Worm (Caenorhabditis elegans) whole organism, young adult: ENCODE results near the gene W09G12.10.
A peak's percentile ranks its signal among the peaks of the same experiment; 100 is the strongest.

ENCODE experiments used
- C17E4.6 ChIP-seq: fragments of 200-800 bp; sonication (Bioruptor generic); IDR thresholded peaks from 2 replicates; pipeline ENCODE4 v1.3.6; 2022; ENCODE audit warnings: missing genetic modification reagents, missing genetic modification characterization, missing compliant biosample characterization
- F10E7.11 ChIP-seq: sonication (generic microtip); optimal IDR thresholded peaks from 2 replicates; lab custom pipeline; 2017; ENCODE audit warnings: mild to moderate bottlenecking, missing genetic modification characterization, moderate library complexity, missing compliant biosample characterization
- F22D6.2 ChIP-seq: sonication (generic microtip); optimal IDR thresholded peaks from 2 replicates; lab custom pipeline; 2016; ENCODE audit warnings: mild to moderate bottlenecking, missing genetic modification characterization, missing compliant biosample characterization
- F23B12.7 ChIP-seq: sonication (generic microtip); optimal IDR thresholded peaks from 2 replicates; lab custom pipeline; 2017; ENCODE audit warnings: missing genetic modification characterization, mild to moderate bottlenecking, missing compliant biosample characterization, antibody characterized with exemption, moderate library complexity; ENCODE audit not compliant: insufficient read depth
- F37B4.10 ChIP-seq: fragments of 200-800 bp; sonication (Bioruptor generic); IDR thresholded peaks from 2 replicates; pipeline ENCODE4 v1.3.6; 2022; ENCODE audit warnings: missing genetic modification characterization, missing compliant biosample characterization
- F57C9.4 ChIP-seq: sonication (generic microtip); optimal IDR thresholded peaks from 2 replicates; lab custom pipeline; 2017; ENCODE audit warnings: mild to moderate bottlenecking, missing genetic modification characterization, missing compliant biosample characterization
- K11D2.4 ChIP-seq: fragments of 200-800 bp; sonication (Bioruptor generic); IDR thresholded peaks from 2 replicates; pipeline ENCODE4 v1.3.6; 2022; ENCODE audit warnings: missing genetic modification reagents, missing genetic modification characterization, missing compliant biosample characterization
- K12H6.12 ChIP-seq: fragments of 200-800 bp; sonication (Bioruptor generic); optimal IDR thresholded peaks from 2 replicates; lab custom pipeline; 2018; ENCODE audit warnings: mild to moderate bottlenecking, missing genetic modification characterization, missing compliant biosample characterization
- T26A5.8 ChIP-seq: sonication (generic microtip); optimal IDR thresholded peaks from 2 replicates; lab custom pipeline; 2016; ENCODE audit warnings: missing genetic modification characterization, missing compliant biosample characterization
- Y56A3A.18 ChIP-seq: fragments of 200-800 bp; sonication (Bioruptor generic); IDR thresholded peaks from 2 replicates; pipeline ENCODE4 v1.3.6; 2022; ENCODE audit warnings: missing genetic modification reagents, missing genetic modification characterization, missing compliant biosample characterization
- Y67H2A.10 ChIP-seq: fragments of 200-800 bp; sonication (Bioruptor generic); conservative IDR thresholded peaks from 2 replicates; pipeline ENCODE4 v1.3.6; 2022; ENCODE audit warnings: missing genetic modification reagents, missing genetic modification characterization, missing compliant biosample characterization
- akir-1 ChIP-seq: fragments of 200-800 bp; sonication (Bioruptor generic); optimal IDR thresholded peaks from 2 replicates; lab custom pipeline; 2018; ENCODE audit warnings: mild to moderate bottlenecking, missing genetic modification characterization, moderate library complexity, missing compliant biosample characterization
- athp-1 ChIP-seq: sonication (generic microtip); optimal IDR thresholded peaks from 2 replicates; lab custom pipeline; 2017; ENCODE audit warnings: mild to moderate bottlenecking, missing genetic modification characterization, missing compliant biosample characterization
- attf-3 ChIP-seq: fragments of 200-800 bp; sonication (Bioruptor generic); conservative IDR thresholded peaks from 2 replicates; pipeline ENCODE4 v1.3.6; 2022; ENCODE audit warnings: missing genetic modification reagents, missing genetic modification characterization, missing compliant biosample characterization
- attf-5 ChIP-seq: fragments of 200-800 bp; sonication (Bioruptor generic); optimal IDR thresholded peaks from 2 replicates; lab custom pipeline; 2018; ENCODE audit warnings: mild to moderate bottlenecking, missing genetic modification characterization, missing compliant biosample characterization
- attf-6 ChIP-seq: fragments of 200-800 bp; sonication (Bioruptor generic); IDR thresholded peaks from 2 replicates; pipeline ENCODE4 v1.3.6; 2022; ENCODE audit warnings: missing genetic modification reagents, missing genetic modification characterization, missing compliant biosample characterization
- ceh-58 ChIP-seq: fragments of 200-800 bp; sonication (Bioruptor generic); IDR thresholded peaks from 2 replicates; pipeline ENCODE4 v1.3.6; 2022; ENCODE audit warnings: missing genetic modification characterization, missing compliant biosample characterization
- dox-1 ChIP-seq: fragments of 200-800 bp; sonication (Bioruptor generic); IDR thresholded peaks from 2 replicates; pipeline ENCODE4 v1.3.6; 2022; ENCODE audit warnings: missing genetic modification reagents, missing genetic modification characterization, missing compliant biosample characterization
- dpl-1 ChIP-seq: fragments of 150-350 bp; optimal IDR thresholded peaks from 2 replicates; lab custom pipeline; 2014; ENCODE audit warnings: missing biosample characterization, missing genetic modification reagents, missing genetic modification characterization
- egl-18 ChIP-seq: fragments of 200-800 bp; sonication (Bioruptor generic); IDR thresholded peaks from 2 replicates; pipeline ENCODE4 v1.3.6; 2022; ENCODE audit warnings: missing genetic modification reagents, missing genetic modification characterization, missing compliant biosample characterization
- egl-44 ChIP-seq: fragments of 200-800 bp; sonication (Bioruptor generic); IDR thresholded peaks from 2 replicates; pipeline ENCODE4 v1.3.6; 2022; ENCODE audit warnings: missing genetic modification reagents, missing genetic modification characterization, missing compliant biosample characterization
- fkh-3 ChIP-seq: sonication (generic microtip); optimal IDR thresholded peaks from 2 replicates; lab custom pipeline; 2016; ENCODE audit warnings: mild to moderate bottlenecking, missing genetic modification characterization, missing compliant biosample characterization
- hlh-26 ChIP-seq: fragments of 200-800 bp; sonication (Bioruptor generic); conservative IDR thresholded peaks from 2 replicates; pipeline ENCODE4 v1.3.6; 2022; ENCODE audit warnings: missing genetic modification reagents, missing genetic modification characterization, missing compliant biosample characterization
- hmg-1.2 ChIP-seq: fragments of 200-800 bp; sonication (Bioruptor generic); IDR thresholded peaks from 2 replicates; pipeline ENCODE4 v1.3.6; 2022; ENCODE audit warnings: missing genetic modification reagents, missing genetic modification characterization, missing compliant biosample characterization
- hrde-1 ChIP-seq: sonication (generic microtip); optimal IDR thresholded peaks from 2 replicates; lab custom pipeline; 2016; ENCODE audit warnings: missing genetic modification characterization, mild to moderate bottlenecking, missing compliant biosample characterization, moderate library complexity, missing genotype, missing genetic modification reagents, borderline replicate concordance
- lin-26 ChIP-seq: fragments of 200-800 bp; sonication (Bioruptor generic); IDR thresholded peaks from 2 replicates; pipeline ENCODE4 v1.3.6; 2022; ENCODE audit warnings: missing genetic modification reagents, missing genetic modification characterization, missing compliant biosample characterization
- lin-54 ChIP-seq: fragments of 200-800 bp; sonication (Bioruptor generic); optimal IDR thresholded peaks from 2 replicates; lab custom pipeline; 2018; ENCODE audit warnings: mild to moderate bottlenecking, missing genetic modification characterization, missing compliant biosample characterization
- lir-1 ChIP-seq: fragments of 200-800 bp; sonication (Bioruptor generic); conservative IDR thresholded peaks from 2 replicates; pipeline ENCODE4 v1.3.6; 2022; ENCODE audit warnings: missing genetic modification reagents, missing genetic modification characterization, missing compliant biosample characterization
- lsy-27 ChIP-seq: sonication (generic microtip); optimal IDR thresholded peaks from 2 replicates; lab custom pipeline; 2017; ENCODE audit warnings: missing genetic modification characterization, mild to moderate bottlenecking, missing compliant biosample characterization, antibody characterized with exemption, missing genotype, borderline replicate concordance; ENCODE audit not compliant: insufficient read depth
- mel-28 ChIP-seq: sonication (generic microtip); optimal IDR thresholded peaks from 2 replicates; lab custom pipeline; 2016; ENCODE audit warnings: borderline replicate concordance, mild to moderate bottlenecking, missing genetic modification characterization, missing compliant biosample characterization
- nfya-2 ChIP-seq: fragments of 200-800 bp; sonication (Bioruptor generic); IDR thresholded peaks from 2 replicates; pipeline ENCODE4 v1.3.6; 2022; ENCODE audit warnings: missing genetic modification reagents, missing genetic modification characterization, missing compliant biosample characterization
- nhr-120 ChIP-seq: fragments of 200-800 bp; sonication (Bioruptor generic); IDR thresholded peaks from 2 replicates; pipeline ENCODE4 v1.3.6; 2022; ENCODE audit warnings: missing genetic modification characterization, missing compliant biosample characterization
- rcor-1 ChIP-seq: fragments of 200-800 bp; sonication (Bioruptor generic); IDR thresholded peaks from 2 replicates; pipeline ENCODE4 v1.3.6; 2022; ENCODE audit warnings: missing genetic modification reagents, missing genetic modification characterization, missing compliant biosample characterization
- repo-1 ChIP-seq: sonication (generic microtip); optimal IDR thresholded peaks from 2 replicates; lab custom pipeline; 2017; ENCODE audit warnings: mild to moderate bottlenecking, missing genetic modification characterization, missing compliant biosample characterization
- rpc-1 ChIP-seq, 2 experiments: fragments of 150-350 bp in 1 of 2; sonication (generic microtip) in 1 of 2; optimal IDR thresholded peaks; 2 replicates each; lab custom pipeline; 2014 to 2018; ENCODE audit warnings: missing biosample characterization in 1 of 2, missing genetic modification characterization in 1 of 2, missing genetic modification reagents in 1 of 2, missing genotype in 1 of 2
- sdz-38 ChIP-seq: sonication (generic microtip); optimal IDR thresholded peaks from 2 replicates; lab custom pipeline; 2016; ENCODE audit warnings: missing genotype, missing genetic modification characterization, missing compliant biosample characterization
- snpc-1.1 ChIP-seq: sonication (generic microtip); optimal IDR thresholded peaks from 2 replicates; lab custom pipeline; 2017; ENCODE audit warnings: missing genetic modification characterization, mild to moderate bottlenecking, missing compliant biosample characterization, antibody characterized with exemption, moderate library complexity, missing genotype, missing genetic modification reagents; ENCODE audit not compliant: insufficient read depth
- snpc-1.3 ChIP-seq: sonication (generic microtip); optimal IDR thresholded peaks from 2 replicates; lab custom pipeline; 2017; ENCODE audit warnings: missing genetic modification characterization, mild to moderate bottlenecking, missing compliant biosample characterization, antibody characterized with exemption, moderate library complexity, missing genotype, missing genetic modification reagents; ENCODE audit not compliant: insufficient read depth
- tbp1 ChIP-seq: fragments of 200-800 bp; sonication (Bioruptor generic); optimal IDR thresholded peaks from 2 replicates; lab custom pipeline; 2018; ENCODE audit warnings: mild to moderate bottlenecking, missing genetic modification characterization, missing compliant biosample characterization
- tlf-1 ChIP-seq: fragments of 200-800 bp; sonication (Bioruptor generic); optimal IDR thresholded peaks from 2 replicates; lab custom pipeline; 2018; ENCODE audit warnings: mild to moderate bottlenecking, missing genetic modification characterization, missing compliant biosample characterization
- unc-130 ChIP-seq: sonication (generic microtip); optimal IDR thresholded peaks from 2 replicates; lab custom pipeline; 2016; ENCODE audit warnings: missing genetic modification reagents, missing genetic modification characterization, missing compliant biosample characterization
- xnd-1 ChIP-seq: sonication (generic microtip); optimal IDR thresholded peaks from 2 replicates; lab custom pipeline; 2016; ENCODE audit warnings: missing genotype, missing genetic modification reagents, missing genetic modification characterization, missing compliant biosample characterization
- zfh-2 ChIP-seq: fragments of 200-800 bp; sonication (Bioruptor generic); conservative IDR thresholded peaks from 2 replicates; pipeline ENCODE4 v1.3.6; 2022; ENCODE audit warnings: missing genetic modification reagents, missing genetic modification characterization, missing compliant biosample characterization
- ztf-26 ChIP-seq: sonication (generic microtip); optimal IDR thresholded peaks from 2 replicates; lab custom pipeline; 2017; ENCODE audit warnings: missing genetic modification characterization, missing compliant biosample characterization

W09G12.10 gene

DNA sequence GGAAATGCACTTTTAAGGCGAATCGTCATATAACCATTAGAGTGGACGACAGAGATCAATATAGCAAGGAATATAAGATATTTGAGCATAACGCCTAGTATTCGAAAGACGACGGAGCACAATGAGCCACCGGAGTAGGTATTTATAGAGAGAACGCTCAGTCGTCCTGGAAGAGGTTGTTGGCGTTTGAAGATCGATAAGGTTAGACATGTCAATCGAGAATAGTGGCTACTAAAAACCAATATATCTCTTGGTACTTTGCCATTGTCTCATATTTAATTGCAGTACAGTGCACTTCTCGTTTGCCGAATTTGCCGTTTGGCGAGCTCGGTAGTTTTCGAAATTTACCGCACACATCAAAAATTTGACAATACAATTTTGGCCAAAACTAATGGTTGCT lies 13.1 kb downstream of the W09G12.10 start, which contains the start of gene dsl-1:
Gene dsl-1, minus strand, starts transcription at position 101 of the 400 bp plus-strand sequence.
- TF ChIP-seq attf-3 (GFP tag; lab: Robert Waterston, UW) (no peak), Y56A3A.18 (GFP tag; lab: Robert Waterston, UW) (no peak), hrde-1 (no peak), egl-18 (no peak), F10E7.11 (tag; lab: Kevin White, UChicago) (no peak), snpc-1.3 (tag; lab: Kevin White, UChicago) (no peak), hmg-1.2 (GFP tag; lab: Robert Waterston, UW) (no peak)

DNA sequence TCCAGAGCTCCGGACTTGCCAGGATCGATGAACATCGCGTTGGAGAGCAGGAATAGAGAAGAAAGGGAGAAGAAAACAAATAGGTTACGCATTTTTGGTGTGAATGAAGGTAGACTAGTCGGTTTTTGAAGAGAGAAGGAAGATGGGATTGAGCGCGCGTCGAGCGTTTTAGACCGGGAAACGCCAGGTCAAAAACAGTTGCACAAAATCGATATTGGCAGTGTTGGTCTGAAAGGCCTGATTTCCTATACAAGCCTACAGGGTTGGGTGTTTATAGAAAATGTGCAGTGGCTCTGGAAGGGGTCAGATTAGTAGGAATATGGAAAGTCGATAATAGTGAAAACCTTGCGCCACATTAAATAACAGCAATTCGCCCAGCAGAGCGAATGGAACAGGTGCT lies 16.2 kb downstream of the W09G12.10 start, which contains the start of gene dsl-2:
Gene dsl-2, minus strand, starts transcription at position 101 of the 400 bp plus-strand sequence.
- TF ChIP-seq lsy-27 (tag; lab: Kevin White, UChicago), result no peak
- TF ChIP-seq repo-1 (tag; lab: Kevin White, UChicago), result no peak
- no peak for TF ChIP-seq F57C9.4 (tag; lab: Kevin White, UChicago)
- no peak for TF ChIP-seq rcor-1 (GFP tag; lab: Robert Waterston, UW)
- TF ChIP-seq hlh-26 (GFP tag; lab: Robert Waterston, UW), result no peak
- no peak for TF ChIP-seq tbp1 (GFP tag; lab: Kevin White, UChicago)
- TF ChIP-seq K11D2.4, result no peak
- TF ChIP-seq ztf-26 (tag; lab: Kevin White, UChicago), result no peak
- no peak for TF ChIP-seq hmg-1.2 (GFP tag; lab: Robert Waterston, UW)
- no peak for TF ChIP-seq dpl-1 (GFP tag; lab: Kevin White, UChicago)
- no peak for TF ChIP-seq fkh-3 (tag; lab: Kevin White, UChicago)
- no peak for TF ChIP-seq akir-1 (GFP tag; lab: Kevin White, UChicago)
- TF ChIP-seq Y56A3A.18 (GFP tag; lab: Robert Waterston, UW), result no peak
- TF ChIP-seq xnd-1 (tag; lab: Kevin White, UChicago), result no peak
- TF ChIP-seq lir-1 (GFP tag; lab: Robert Waterston, UW), result no peak

DNA sequence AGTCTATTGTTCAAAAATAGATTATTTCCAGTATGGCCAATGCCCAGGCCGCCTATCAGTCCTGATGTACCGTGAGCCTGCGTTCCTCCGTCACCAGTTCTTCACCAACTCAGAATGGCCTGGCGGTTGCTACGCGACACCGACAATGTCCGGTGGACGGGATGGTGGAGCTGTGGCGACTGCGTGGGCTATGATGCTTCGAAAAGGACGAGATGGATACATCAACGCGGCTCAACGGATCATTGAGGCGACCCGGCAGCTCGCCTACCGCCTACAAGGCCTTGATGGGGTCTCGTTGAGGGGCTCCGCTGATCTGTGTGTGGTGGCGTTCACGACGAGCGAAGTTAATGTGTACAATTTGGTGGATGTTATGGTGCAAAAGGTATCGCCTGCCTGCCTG lies 21.6 kb downstream of the W09G12.10 start:
- no peak for TF ChIP-seq dox-1
- TF ChIP-seq snpc-1.1 (tag; lab: Kevin White, UChicago), result no peak
- 0 out of 2 replicates have a peak, but pooled peaks have one; percentile 13 for TF ChIP-seq egl-44 (GFP tag; lab: Robert Waterston, UW)
- TF ChIP-seq zfh-2, result peak; percentile 60; the same call in 1 of the 2 replicates
- TF ChIP-seq lin-26 (GFP tag; lab: Robert Waterston, UW), result no peak
- no peak for TF ChIP-seq ceh-58 (GFP tag; lab: Robert Waterston, UW)
- no peak for TF ChIP-seq F23B12.7
- TF ChIP-seq, all 124 proteins: peak for 2

DNA sequence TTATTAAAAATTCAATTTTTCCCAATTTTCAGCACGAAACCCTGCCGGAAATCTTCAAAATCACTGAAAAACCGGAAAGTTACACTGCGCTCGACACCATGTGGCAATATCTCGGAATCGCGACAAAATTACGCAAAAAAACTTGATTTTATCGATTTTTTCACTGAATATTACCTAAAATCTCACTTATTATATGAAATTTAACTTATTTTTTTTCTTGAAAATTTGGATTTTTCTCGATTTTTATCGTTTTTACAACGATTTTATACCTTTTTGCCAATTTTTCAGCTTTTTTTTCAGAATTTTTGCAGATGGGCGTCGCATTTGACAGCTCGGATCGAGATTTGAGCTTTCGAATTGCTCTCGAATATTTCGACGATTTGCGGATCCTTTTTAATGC lies 28.3 kb downstream of the W09G12.10 start, which contains the start of gene spl-3:
Gene spl-3, plus strand, starts transcription at position 301 of the 400 bp plus-strand sequence.
- TF ChIP-seq lin-54 (no peak), nfya-2 (GFP tag; lab: Robert Waterston, UW) (no peak), F37B4.10 (GFP tag; lab: Robert Waterston, UW) (no peak), T26A5.8 (tag; lab: Kevin White, UChicago) (no peak), athp-1 (tag; lab: Kevin White, UChicago) (no peak), mel-28 (tag; lab: Kevin White, UChicago) (no peak), Y67H2A.10 (GFP tag; lab: Robert Waterston, UW) (no peak), unc-130 (GFP tag; lab: Kevin White, UChicago) (no peak), sdz-38 (tag; lab: Kevin White, UChicago) (no peak), attf-5 (GFP tag; lab: Kevin White, UChicago) (no peak), nhr-120 (GFP tag; lab: Robert Waterston, UW) (no peak), rpc-1 (optimal IDR thresholded peaks at IDR 0.05; lab: Kevin White, UChicago) (no peak), rpc-1 (tag; optimal IDR thresholded peaks at IDR 0.05; lab: Kevin White, UChicago) (no peak), F22D6.2 (no peak), K12H6.12 (tag; lab: Kevin White, UChicago) (no peak), attf-6 (GFP tag; lab: Robert Waterston, UW) (no peak), tlf-1 (GFP tag; lab: Kevin White, UChicago) (no peak), C17E4.6 (GFP tag; lab: Robert Waterston, UW) (no peak)
